Worm (Caenorhabditis elegans): ENCODE results near the gene R05G6.9.
"Not testable (repeated sequence)": the region's sequence is repeated elsewhere in the genome, so short reads cannot be mapped to it uniquely, and the experiment has no call there.

- TF ChIP-seq tra-4 (tag; optimal IDR thresholded peaks at IDR 0.05); ets-7 (tag; optimal IDR thresholded peaks at IDR 0.05); hnd-1 (tag; optimal IDR thresholded peaks at IDR 0.05); ceh-13 (GFP tag; optimal IDR thresholded peaks at IDR 0.05); hmbx-1 (tag; optimal IDR thresholded peaks at IDR 0.05); F13C5.2 (tag; optimal IDR thresholded peaks at IDR 0.05); tbx-37 (GFP tag; conservative IDR thresholded peaks at IDR 0.05); ceh-36 (tag; optimal IDR thresholded peaks at IDR 0.05): not testable (repeated sequence)
- TF ChIP-seq ama-1 (optimal IDR thresholded peaks at IDR 0.05), result peak; percentile 69
- peak; percentile 8; the same call in 1 of the 2 replicates for TF ChIP-seq tbx-11 (GFP tag; IDR thresholded peaks at IDR 0.05)
- peak; percentile 39 for TF ChIP-seq aly-1 (tag; optimal IDR thresholded peaks at IDR 0.05)
- peak; percentile 76 for TF ChIP-seq sea-1 (GFP tag; conservative IDR thresholded peaks at IDR 0.05)
- peak; percentile 39; the same call in 1 of the 2 replicates for TF ChIP-seq flt-1 (GFP tag; IDR thresholded peaks at IDR 0.05)
Observed at ce11 chrIV:7485565-7486200, 30.4 kb downstream of the R05G6.9 start.
